Worm (Caenorhabditis elegans) whole organism, early embryonic: Measurements from ENCODE around the gene hlh-10.

Experiments used
- B0310.2 ChIP-seq: sonication (generic microtip); optimal IDR thresholded peaks from 2 replicates; lab custom pipeline; 2016; ENCODE audit warnings: mild to moderate bottlenecking, missing genetic modification characterization, missing compliant biosample characterization
- F13C5.2 ChIP-seq: sonication (generic microtip); optimal IDR thresholded peaks from 2 replicates; lab custom pipeline; 2017; ENCODE audit warnings: mild to moderate bottlenecking, missing genetic modification characterization, inconsistent platforms, missing compliant biosample characterization
- ceh-13 ChIP-seq: fragments of 200-800 bp; sonication (Bioruptor generic); optimal IDR thresholded peaks from 2 replicates; lab custom pipeline; 2018; ENCODE audit warnings: mild to moderate bottlenecking, missing genetic modification characterization, missing compliant biosample characterization
- ceh-36 ChIP-seq: sonication (generic microtip); optimal IDR thresholded peaks from 2 replicates; lab custom pipeline; 2016; ENCODE audit warnings: missing genetic modification characterization, inconsistent platforms, missing compliant biosample characterization
- flt-1 ChIP-seq: fragments of 200-800 bp; sonication (Bioruptor generic); IDR thresholded peaks from 2 replicates; pipeline ENCODE4 v1.3.6; 2022; ENCODE audit warnings: missing genetic modification characterization, missing compliant biosample characterization
- hmg-4 ChIP-seq: fragments of 200-800 bp; sonication (Bioruptor generic); optimal IDR thresholded peaks from 2 replicates; lab custom pipeline; 2018; ENCODE audit warnings: mild to moderate bottlenecking, missing genetic modification characterization, missing compliant biosample characterization
- hnd-1 ChIP-seq: sonication (generic microtip); optimal IDR thresholded peaks from 2 replicates; lab custom pipeline; 2016; ENCODE audit warnings: missing genetic modification characterization, missing compliant biosample characterization
- sea-1 ChIP-seq: fragments of 200-800 bp; sonication (Bioruptor generic); conservative IDR thresholded peaks from 2 replicates; pipeline ENCODE4 v1.3.6; 2022; ENCODE audit warnings: missing genetic modification characterization, missing compliant biosample characterization
- tbx-11 ChIP-seq: fragments of 200-800 bp; sonication (Bioruptor generic); IDR thresholded peaks from 2 replicates; pipeline ENCODE4 v1.3.6; 2022; ENCODE audit warnings: missing genetic modification characterization, missing compliant biosample characterization
- tbx-37 ChIP-seq: fragments of 200-800 bp; sonication (Bioruptor generic); conservative IDR thresholded peaks from 2 replicates; pipeline ENCODE4 v1.3.6; 2022; ENCODE audit warnings: missing genetic modification reagents, missing genetic modification characterization, missing compliant biosample characterization
- tra-4 ChIP-seq: sonication (generic microtip); optimal IDR thresholded peaks from 2 replicates; lab custom pipeline; 2017; ENCODE audit warnings: missing genetic modification characterization, missing compliant biosample characterization

The hlh-10 gene

DNA sequence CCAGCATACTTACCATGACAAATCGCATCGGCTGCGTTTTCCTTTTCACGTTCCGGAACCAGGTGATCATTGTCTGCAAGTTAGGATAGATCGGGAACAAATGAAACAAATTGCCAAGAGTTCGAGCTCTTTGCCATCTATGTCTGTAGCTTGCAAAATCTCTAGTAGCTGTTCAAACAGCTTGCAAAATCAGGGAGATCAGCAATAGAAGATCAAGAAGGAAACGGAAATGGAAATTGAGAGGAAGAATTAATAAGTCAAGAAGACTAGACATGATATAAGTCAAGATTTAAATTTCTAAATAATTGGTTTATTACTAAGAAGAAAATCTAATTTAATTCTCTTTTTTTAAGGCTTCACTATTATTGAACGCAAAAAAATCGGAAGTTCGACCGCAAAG, 49.7 kb downstream of the hlh-10 start, which contains the start of gene F07C3.3:
Gene F07C3.3 (minus strand): TSS at position 101 of the 400 bp plus-strand sequence.
- TF ChIP-seq hnd-1 (tag; lab: Kevin White, UChicago) (no peak), F13C5.2 (tag; lab: Kevin White, UChicago) (no peak), hmg-4 (GFP tag; lab: Kevin White, UChicago) (no peak), tra-4 (tag; lab: Kevin White, UChicago) (no peak), B0310.2 (no peak), ceh-13 (GFP tag; lab: Kevin White, UChicago) (no peak), tbx-11 (no peak), tbx-37 (GFP tag; lab: Robert Waterston, UW) (no peak), flt-1 (no peak), ceh-36 (tag; lab: Kevin White, UChicago) (no peak), sea-1 (GFP tag; lab: Robert Waterston, UW) (no peak)
